Fruit fly (Drosophila melanogaster) whole organism: ENCODE data around the gene CG14572.

ENCODE experiments used
- CG8478 ChIP-seq: fragments of >200 bp; optimal IDR thresholded peaks from 2 replicates; lab custom pipeline; 2018; ENCODE audit warnings: inconsistent platforms
- Dll ChIP-seq: fragments of >200 bp; optimal IDR thresholded peaks from 2 replicates; lab custom pipeline; 2017
- EcR ChIP-seq, 2 experiments: fragments of >200 bp; optimal IDR thresholded peaks; 2 replicates each; lab custom pipeline; 2017; ENCODE audit warnings: missing biosample characterization in 2 of 2, missing genetic modification characterization in 2 of 2, missing genetic modification reagents in 2 of 2
- pan ChIP-seq: fragments of >200 bp; optimal IDR thresholded peaks from 2 replicates; lab custom pipeline; 2017
- psq ChIP-seq: fragments of >200 bp; optimal IDR thresholded peaks from 2 replicates; lab custom pipeline; 2017
- usp ChIP-seq: fragments of >200 bp; optimal IDR thresholded peaks from 2 replicates; lab custom pipeline; 2017; ENCODE audit warnings: missing biosample characterization, missing genetic modification characterization, mixed read lengths

Gene CG14572

DNA sequence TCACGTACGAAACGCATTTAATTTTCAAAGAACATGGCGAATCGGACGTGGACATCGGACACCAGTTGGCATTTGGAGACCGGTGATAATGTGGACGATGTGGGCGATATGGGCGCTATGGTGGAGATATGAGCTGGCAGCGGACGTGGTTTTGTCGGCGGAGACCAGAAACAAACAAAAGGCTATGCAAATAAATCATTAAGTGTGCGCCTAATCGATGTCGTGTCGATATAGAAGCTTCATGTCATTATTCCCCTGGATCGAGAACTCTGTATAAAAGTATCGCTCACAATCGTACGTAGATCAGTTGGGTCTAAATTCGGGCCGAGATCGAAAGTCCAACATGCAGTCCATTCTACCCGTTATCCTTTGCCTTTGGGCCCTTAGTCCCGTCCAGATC is at the start of gene CG14572:
Gene CG14572 (plus strand): TSS at position 301 of the 400 bp plus-strand sequence.
- TF ChIP-seq usp (GFP tag; lab: Kevin White, UChicago): no peak
- no peak for TF ChIP-seq pan (lab: Kevin White, UChicago)
- TF ChIP-seq CG8478: no peak
- TF ChIP-seq psq (lab: Kevin White, UChicago): no peak
- no peak for TF ChIP-seq Dll
- no peak for TF ChIP-seq EcR (GFP tag; optimal IDR thresholded peaks at IDR 0.05; lab: Kevin White, UChicago)

DNA sequence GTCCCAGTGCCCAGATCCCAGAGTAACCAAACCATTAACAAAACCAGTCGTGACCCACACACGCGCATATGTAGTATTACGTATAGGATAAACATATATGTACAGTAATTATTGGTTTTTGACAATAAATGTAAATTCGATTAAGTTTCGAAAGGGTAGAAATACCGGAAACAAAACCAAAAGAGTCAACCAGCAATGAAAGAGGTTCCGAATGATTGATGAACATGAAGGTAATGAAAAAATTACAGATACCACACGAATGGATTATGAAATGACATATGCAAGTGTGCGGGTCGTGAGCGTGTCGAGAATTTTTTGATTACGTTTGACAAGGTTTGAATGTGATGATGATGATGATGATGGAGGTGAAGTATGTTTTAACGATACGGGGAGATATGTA is 46.7 kb upstream of the CG14572 start:
- TF ChIP-seq Dll: no peak
- no peak for TF ChIP-seq CG8478
- no peak for TF ChIP-seq usp (GFP tag; lab: Kevin White, UChicago)
- no peak for TF ChIP-seq pan (lab: Kevin White, UChicago)
- no peak for TF ChIP-seq EcR (GFP tag; optimal IDR thresholded peaks at IDR 0.05; lab: Kevin White, UChicago)
- TF ChIP-seq psq (lab: Kevin White, UChicago): no peak

DNA sequence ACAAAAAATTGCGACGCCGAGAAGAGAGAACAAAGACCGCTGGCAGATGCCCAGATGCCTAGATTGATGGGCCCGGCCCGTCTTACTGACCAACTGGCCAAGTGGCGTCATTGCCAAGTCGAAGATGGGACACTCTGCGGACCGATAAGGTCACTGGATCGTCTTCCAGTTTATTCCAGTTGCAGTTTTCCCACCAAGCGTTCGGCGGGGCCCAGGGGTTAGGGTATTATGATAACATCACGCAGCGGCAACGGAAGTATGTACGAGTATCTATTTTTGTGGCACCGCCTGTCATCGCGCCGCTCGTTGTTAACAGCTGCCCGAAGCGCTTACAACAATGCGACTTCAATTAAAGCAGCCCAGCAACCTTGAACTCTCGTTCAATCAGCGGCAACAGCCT is 41.3 kb upstream of the CG14572 start:
- no peak for TF ChIP-seq pan (lab: Kevin White, UChicago)
- no peak for TF ChIP-seq psq (lab: Kevin White, UChicago)
- no peak for TF ChIP-seq Dll
- no peak for TF ChIP-seq usp (GFP tag; lab: Kevin White, UChicago)
- no peak for TF ChIP-seq CG8478
- TF ChIP-seq EcR (GFP tag; optimal IDR thresholded peaks at IDR 0.05; lab: Kevin White, UChicago): no peak

DNA sequence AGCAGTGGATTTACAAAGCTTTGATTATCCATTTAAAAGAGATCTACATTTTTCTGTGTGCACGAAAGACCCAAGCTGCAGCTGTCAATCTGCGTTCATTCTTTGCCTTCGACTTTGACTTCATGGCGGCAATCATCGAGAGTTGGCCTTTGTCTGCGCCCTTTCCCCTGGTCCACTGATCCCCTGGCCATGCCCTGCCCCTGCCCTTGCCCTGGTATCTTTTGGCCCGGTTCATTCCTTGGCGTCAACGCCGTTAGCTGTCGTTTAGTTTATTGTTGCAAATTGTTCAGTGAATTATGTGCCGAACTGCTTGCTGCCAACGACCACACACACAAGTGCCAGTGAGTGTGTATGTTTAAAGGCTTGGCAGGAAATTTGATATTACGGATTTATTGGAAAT is 40.4 kb upstream of the CG14572 start:
- TF ChIP-seq usp (GFP tag; lab: Kevin White, UChicago) (no peak), pan (lab: Kevin White, UChicago) (no peak), CG8478 (no peak), EcR (GFP tag; optimal IDR thresholded peaks at IDR 0.05; lab: Kevin White, UChicago) (no peak), Dll (no peak), psq (lab: Kevin White, UChicago) (no peak)

DNA sequence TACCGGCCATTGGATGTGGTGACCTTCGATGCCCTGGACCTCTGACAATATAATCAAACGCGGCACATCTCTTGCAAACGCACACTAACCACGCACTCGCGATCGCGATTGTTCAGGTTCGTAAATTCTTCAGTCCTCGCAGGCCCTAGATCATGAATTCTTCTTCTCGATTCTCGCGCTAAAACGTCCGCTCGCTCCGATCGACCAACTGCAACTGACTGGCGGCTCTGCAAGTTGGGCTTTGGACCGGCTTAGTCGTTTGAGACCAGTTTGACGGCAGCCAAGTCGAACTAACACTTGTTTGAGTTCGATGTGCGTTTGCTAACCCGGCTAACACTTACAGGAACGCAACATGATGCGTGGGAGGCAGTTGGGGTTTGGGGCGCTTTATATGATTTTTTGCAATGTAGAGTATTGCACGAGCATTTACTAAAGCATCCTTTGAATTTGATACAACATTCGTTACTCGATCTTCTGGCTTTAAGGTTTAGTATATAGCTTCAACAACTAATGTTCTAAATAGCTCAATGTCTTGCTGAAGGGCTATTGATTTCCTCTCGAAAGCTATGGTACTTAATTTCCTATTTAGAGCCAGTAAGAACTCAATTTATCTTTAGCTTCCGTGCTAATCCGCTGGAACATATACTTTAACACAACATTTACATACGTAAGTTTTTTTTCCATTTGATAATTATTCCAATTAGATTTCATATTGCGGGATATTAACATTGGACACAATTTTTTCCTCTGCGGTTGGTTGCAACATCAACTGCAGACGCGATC is 35.0 kb upstream of the CG14572 start, which contains the start of gene CG32447:
Gene CG32447 (minus strand): TSS at position 222 of the 783 bp plus-strand sequence.
- TF ChIP-seq usp (GFP tag; lab: Kevin White, UChicago) (no peak), EcR (GFP tag; optimal IDR thresholded peaks at IDR 0.05; lab: Kevin White, UChicago) (no peak), psq (lab: Kevin White, UChicago) (no peak), CG8478 (no peak), pan (lab: Kevin White, UChicago) (no peak), Dll (no peak)

DNA sequence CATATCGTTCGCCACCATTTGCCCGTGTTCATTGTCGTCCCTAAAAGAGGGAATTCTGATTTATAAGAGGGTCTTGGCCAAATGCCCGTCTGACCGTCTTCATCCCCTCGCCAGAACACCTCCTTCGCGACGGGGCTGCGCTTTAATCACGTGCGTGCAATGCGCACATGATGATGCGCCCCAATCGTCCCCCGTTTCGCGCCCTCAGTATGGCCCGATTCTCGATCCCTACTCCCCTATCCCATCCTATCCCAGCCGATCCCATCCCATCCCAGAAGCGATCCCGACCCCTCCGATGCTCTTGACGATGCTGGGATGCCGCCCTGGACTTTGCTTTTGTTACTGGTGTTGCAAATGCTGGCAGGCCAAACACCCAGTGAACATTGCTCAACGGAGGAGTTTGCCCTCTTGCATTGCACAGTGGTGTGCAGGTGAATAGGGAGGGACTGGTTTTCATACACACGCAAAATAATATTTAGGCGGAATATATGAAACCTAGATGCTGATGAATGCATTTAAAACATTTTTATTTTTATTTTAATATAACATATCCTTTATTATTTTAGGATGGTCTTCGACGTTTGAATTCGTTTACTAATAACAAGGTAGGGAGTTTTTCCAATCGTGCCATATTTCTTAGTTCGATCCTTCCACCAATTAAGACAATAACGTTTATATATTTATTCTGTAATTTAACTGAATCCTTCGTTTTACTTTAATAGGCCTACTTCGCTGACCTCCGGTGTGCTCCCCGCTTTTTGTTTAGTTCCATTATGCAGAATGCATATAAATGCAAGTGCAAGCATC is 31.3 kb upstream of the CG14572 start:
- peak in 1 of 2 experiments; percentile 21 for TF ChIP-seq EcR (GFP tag; optimal IDR thresholded peaks at IDR 0.05; lab: Kevin White, UChicago)
- TF ChIP-seq Dll: no peak

DNA sequence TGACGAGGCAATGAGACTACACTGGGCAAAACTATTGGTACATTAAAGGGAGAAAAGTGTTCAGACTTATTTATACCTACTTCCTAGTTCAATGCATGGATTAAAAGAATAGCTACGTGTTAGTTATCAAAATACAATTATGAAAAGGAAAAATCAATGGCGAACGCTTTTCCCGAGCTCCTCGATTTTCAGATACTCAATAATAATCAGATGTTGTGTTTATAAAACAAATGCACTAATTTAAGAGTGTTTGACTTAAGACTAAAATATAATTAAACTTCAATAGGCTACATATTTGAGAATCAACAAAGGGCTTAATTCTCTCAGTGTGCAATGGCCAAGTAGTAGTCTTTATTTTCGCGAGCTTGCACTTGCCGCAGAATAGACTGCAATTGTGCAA is 25.4 kb upstream of the CG14572 start:
- no peak for TF ChIP-seq usp (GFP tag; lab: Kevin White, UChicago)
- no peak for TF ChIP-seq CG8478
- TF ChIP-seq pan (lab: Kevin White, UChicago): no peak
- TF ChIP-seq Dll: no peak
- no peak for TF ChIP-seq psq (lab: Kevin White, UChicago)
- TF ChIP-seq EcR (GFP tag; optimal IDR thresholded peaks at IDR 0.05; lab: Kevin White, UChicago): no peak

DNA sequence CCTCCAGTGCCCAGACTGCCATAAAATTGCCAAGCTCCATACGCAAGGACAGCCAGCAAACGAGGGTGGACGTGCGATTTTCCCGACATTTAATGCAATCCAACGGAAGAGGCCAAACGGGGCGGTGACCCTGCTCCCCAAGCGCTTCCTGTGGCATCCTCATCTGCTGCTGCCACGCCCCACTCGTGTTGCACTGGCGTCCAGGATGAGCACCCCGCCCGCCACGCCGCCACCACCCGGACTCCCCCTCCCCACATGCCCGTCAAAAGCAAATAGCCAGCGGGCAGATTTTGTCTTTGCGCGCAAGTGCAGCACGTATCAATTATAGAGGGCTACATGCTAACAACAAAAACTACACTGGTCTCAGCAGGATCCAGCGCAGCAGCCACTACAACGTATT is 23.1 kb upstream of the CG14572 start:
- TF ChIP-seq EcR (GFP tag; optimal IDR thresholded peaks at IDR 0.05; lab: Kevin White, UChicago) (no peak), CG8478 (no peak), Dll (no peak), psq (lab: Kevin White, UChicago) (no peak), usp (GFP tag; lab: Kevin White, UChicago) (no peak), pan (lab: Kevin White, UChicago) (no peak)

DNA sequence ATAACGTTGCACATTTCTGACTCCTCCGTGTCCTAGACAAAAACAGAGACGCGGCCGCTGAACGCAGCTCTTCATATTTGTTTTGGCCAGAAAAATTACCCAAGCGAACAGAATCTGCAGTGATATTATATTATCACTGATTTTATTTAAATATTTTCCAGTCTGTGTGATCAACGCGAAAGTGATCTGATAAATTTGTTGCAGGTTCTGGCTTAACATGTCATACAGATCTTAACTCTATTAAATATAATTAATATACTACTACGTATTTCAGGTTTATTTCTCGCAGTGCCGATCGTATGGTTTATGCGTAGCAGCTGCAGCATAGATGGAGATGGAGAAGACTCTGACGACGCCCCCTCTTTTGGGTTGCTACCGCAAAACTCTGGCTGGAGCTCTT is 20.5 kb upstream of the CG14572 start:
- no peak for TF ChIP-seq pan (lab: Kevin White, UChicago)
- TF ChIP-seq psq (lab: Kevin White, UChicago): no peak
- no peak for TF ChIP-seq Dll

DNA sequence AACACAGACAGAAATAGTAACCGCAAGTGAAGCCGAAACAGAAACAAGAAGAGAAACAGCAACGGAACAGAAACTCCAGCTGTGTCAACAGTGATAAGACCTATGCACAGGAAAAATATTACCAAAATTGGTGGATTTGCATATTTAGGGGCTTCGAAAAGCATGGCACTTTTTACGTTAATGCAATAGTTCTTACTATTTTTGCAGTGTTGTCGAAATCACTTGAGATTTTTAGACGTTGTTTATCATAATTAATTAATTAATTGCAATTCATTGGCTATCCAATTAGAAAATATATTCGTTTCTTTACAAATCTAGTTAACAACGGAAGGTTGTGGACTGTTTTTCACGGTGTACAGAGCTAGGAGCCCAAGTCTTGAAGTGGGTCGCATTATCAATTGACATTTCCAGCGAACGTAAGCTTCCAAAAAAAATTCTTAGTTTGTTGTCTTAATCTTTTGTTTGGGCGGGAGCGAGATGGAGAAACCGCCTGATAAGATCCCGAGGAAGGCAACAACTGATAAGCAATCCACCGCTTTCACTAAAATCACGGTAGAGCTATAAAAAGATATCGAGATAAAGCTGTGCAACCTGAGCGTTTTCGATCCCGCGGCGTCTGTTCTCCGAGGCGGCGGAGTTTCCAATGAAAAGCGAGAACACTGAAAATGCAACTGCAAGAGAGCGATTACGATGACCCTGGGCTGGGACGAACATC is 14.2 kb upstream of the CG14572 start:
- no peak for TF ChIP-seq pan (lab: Kevin White, UChicago)
- TF ChIP-seq EcR (GFP tag; optimal IDR thresholded peaks at IDR 0.05; lab: Kevin White, UChicago): no peak
- TF ChIP-seq usp (GFP tag; lab: Kevin White, UChicago): no peak
- no peak for TF ChIP-seq Dll
- TF ChIP-seq psq (lab: Kevin White, UChicago): no peak
- TF ChIP-seq CG8478: no peak

DNA sequence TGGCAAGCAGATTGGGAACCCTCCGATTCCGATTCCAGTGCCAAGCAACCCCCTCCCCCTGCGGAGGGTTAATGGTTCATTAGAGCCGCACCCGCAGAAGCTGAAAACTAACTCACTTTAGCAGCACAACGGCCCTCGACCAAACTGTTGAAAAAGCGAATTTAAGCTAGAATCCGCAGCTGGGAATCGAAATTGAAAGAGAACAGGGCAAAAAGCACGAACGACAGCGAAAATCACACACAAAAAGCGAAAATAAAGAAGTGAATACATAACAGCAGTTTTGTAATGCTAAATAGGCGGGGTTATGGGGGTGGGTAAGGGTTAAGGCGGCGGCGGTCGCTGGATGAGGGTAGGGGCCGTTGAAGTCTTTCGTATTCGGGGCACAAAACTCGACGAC is 13.6 kb upstream of the CG14572 start:
- TF ChIP-seq EcR (GFP tag; optimal IDR thresholded peaks at IDR 0.05; lab: Kevin White, UChicago) (no peak), pan (lab: Kevin White, UChicago) (no peak), Dll (no peak), psq (lab: Kevin White, UChicago) (no peak), usp (GFP tag; lab: Kevin White, UChicago) (no peak), CG8478 (no peak)
